Worm (Caenorhabditis elegans) whole organism, L3 larva: ENCODE data around the gene F56D5.5.

Experiments used
- ceh-16 ChIP-seq: sonication (generic microtip); optimal IDR thresholded peaks from 2 replicates; lab custom pipeline; 2017; ENCODE audit warnings: missing biosample characterization, missing genetic modification characterization
- egl-27 ChIP-seq: sonication (generic microtip); optimal IDR thresholded peaks from 4 replicates; lab custom pipeline; 2017; ENCODE audit warnings: missing biosample characterization, missing genetic modification reagents, missing genetic modification characterization
- elt-1 ChIP-seq: fragments of 150-350 bp; optimal IDR thresholded peaks from 2 replicates; lab custom pipeline; 2014; ENCODE audit warnings: missing biosample characterization, missing genetic modification characterization
- elt-3 ChIP-seq, 3 experiments: fragments of 150-350 bp in 1 of 3; sonication (generic microtip) in 2 of 3; optimal IDR thresholded peaks; 2 replicates in 2 of 3; 4 replicates in 1 of 3; lab custom pipeline; 2014 to 2017; ENCODE audit warnings: missing biosample characterization in 3 of 3, missing genetic modification characterization in 3 of 3
- hmg-11 ChIP-seq: sonication (generic microtip); optimal IDR thresholded peaks from 2 replicates; lab custom pipeline; 2016; ENCODE audit warnings: missing genetic modification characterization, missing compliant biosample characterization
- jun-1 ChIP-seq: fragments of 150-350 bp; optimal IDR thresholded peaks from 2 replicates; lab custom pipeline; 2014; ENCODE audit warnings: missing biosample characterization, missing genetic modification reagents, missing genetic modification characterization
- nfya-1 ChIP-seq: sonication (generic microtip); optimal IDR thresholded peaks from 2 replicates; lab custom pipeline; 2017; ENCODE audit warnings: missing genetic modification characterization, mild to moderate bottlenecking, missing compliant biosample characterization, antibody characterized with exemption, moderate library complexity; ENCODE audit not compliant: insufficient read depth
- nhr-25 ChIP-seq: sonication (generic microtip); optimal IDR thresholded peaks from 2 replicates; lab custom pipeline; 2017; ENCODE audit warnings: missing biosample characterization, missing genetic modification characterization
- sea-2 ChIP-seq: fragments of 150-350 bp; sonication (generic microtip); optimal IDR thresholded peaks from 4 replicates; lab custom pipeline; 2014; ENCODE audit warnings: missing biosample characterization, missing genetic modification reagents, missing genetic modification characterization
- skn-1 ChIP-seq: fragments of 150-350 bp; optimal IDR thresholded peaks from 2 replicates; lab custom pipeline; 2014; ENCODE audit warnings: missing biosample characterization, missing genetic modification characterization
- unc-39 ChIP-seq: sonication (generic microtip); optimal IDR thresholded peaks from 4 replicates; lab custom pipeline; 2017; ENCODE audit warnings: missing biosample characterization, missing genetic modification characterization
- zag-1 ChIP-seq: fragments of 150-350 bp; optimal IDR thresholded peaks from 2 replicates; lab custom pipeline; 2014; ENCODE audit warnings: missing biosample characterization, missing genetic modification characterization
- ztf-11 ChIP-seq: fragments of 150-350 bp; optimal IDR thresholded peaks from 2 replicates; lab custom pipeline; 2014; ENCODE audit warnings: missing biosample characterization, missing genetic modification characterization

The F56D5.5 gene

ce11 chrIV:9366411-9366810, 41.5 kb downstream of the F56D5.5 start, which contains the start of gene pezo-1:
Gene pezo-1, minus strand, starts transcription at chrIV:9366511.
- TF ChIP-seq egl-27 (tag; lab: Kevin White, UChicago) (no peak), unc-39 (tag; lab: Kevin White, UChicago) (no peak), elt-1 (tag; lab: Kevin White, UChicago) (no peak), skn-1 (tag; lab: Kevin White, UChicago) (no peak), hmg-11 (tag; lab: Kevin White, UChicago) (no peak), zag-1 (no peak), ztf-11 (tag; lab: Kevin White, UChicago) (no peak), elt-3 (tag; optimal IDR thresholded peaks at IDR 0.05; lab: Kevin White, UChicago) (no peak), nhr-25 (tag; lab: Kevin White, UChicago) (no peak), ceh-16 (tag; lab: Kevin White, UChicago) (no peak), nfya-1 (tag; lab: Kevin White, UChicago) (no peak), sea-2 (GFP tag; lab: Kevin White, UChicago) (no peak), jun-1 (no peak)
- TF ChIP-seq, all 47 proteins: peak for 0
